Fruit fly (Drosophila melanogaster) whole organism: ENCODE data around the gene CG31211.

Source experiments
- CG8478 ChIP-seq: fragments of >200 bp; optimal IDR thresholded peaks from 2 replicates; lab custom pipeline; 2018; ENCODE audit warnings: inconsistent platforms
- Dll ChIP-seq: fragments of >200 bp; optimal IDR thresholded peaks from 2 replicates; lab custom pipeline; 2017
- EcR ChIP-seq, 2 experiments: fragments of >200 bp; optimal IDR thresholded peaks; 2 replicates each; lab custom pipeline; 2017; ENCODE audit warnings: missing biosample characterization in 2 of 2, missing genetic modification characterization in 2 of 2, missing genetic modification reagents in 2 of 2
- pan ChIP-seq: fragments of >200 bp; optimal IDR thresholded peaks from 2 replicates; lab custom pipeline; 2017
- psq ChIP-seq: fragments of >200 bp; optimal IDR thresholded peaks from 2 replicates; lab custom pipeline; 2017

DNA sequence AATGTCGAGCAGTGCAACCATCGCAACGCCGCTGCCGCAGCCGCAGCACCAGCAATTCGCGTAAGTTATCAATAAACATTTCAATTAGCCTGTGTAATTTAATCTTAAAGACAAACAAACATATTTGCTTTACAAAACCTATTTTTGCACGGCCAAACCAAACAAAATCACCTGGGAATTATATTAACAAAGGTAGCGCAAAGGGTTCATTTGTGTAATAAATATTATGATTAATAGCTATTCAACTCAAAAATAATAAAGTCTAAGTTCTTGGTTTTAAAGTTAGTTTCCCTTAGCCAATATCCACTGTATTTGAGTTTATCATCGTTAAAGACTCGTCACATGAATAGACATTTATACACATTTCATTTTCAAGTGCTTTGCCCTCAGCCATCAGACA, 19.7 kb downstream of the CG31211 start:
- no peak for TF ChIP-seq EcR (GFP tag; optimal IDR thresholded peaks at IDR 0.05; lab: Kevin White, UChicago)
- TF ChIP-seq Dll (lab: Kevin White, UChicago): no peak
- TF ChIP-seq psq (lab: Kevin White, UChicago): no peak
- TF ChIP-seq pan (lab: Kevin White, UChicago): no peak
- no peak for TF ChIP-seq CG8478 (lab: Kevin White, UChicago)
